Fruit fly (Drosophila melanogaster) whole organism, prepupa: ENCODE measurements around the gene nAChRalpha1.
A peak's percentile ranks its signal among the peaks of the same experiment; 100 is the strongest.

ENCODE experiments used
- CG10631 ChIP-seq: fragments of 200-800 bp; sonication (Bioruptor generic); optimal IDR thresholded peaks from 2 replicates; lab custom pipeline; 2016; ENCODE audit warnings: missing biosample characterization, missing genetic modification characterization
- CG10669 ChIP-seq: fragments of 200-800 bp; sonication (Bioruptor generic); optimal IDR thresholded peaks from 3 replicates; lab custom pipeline; 2018; ENCODE audit warnings: missing biosample characterization, mild to moderate bottlenecking, missing genetic modification characterization, moderate library complexity
- CG1621 ChIP-seq: fragments of 200-800 bp; sonication (Bioruptor generic); optimal IDR thresholded peaks from 3 replicates; lab custom pipeline; 2018; ENCODE audit warnings: missing biosample characterization, mild to moderate bottlenecking, missing genetic modification characterization
- CG31627 ChIP-seq: fragments of 200-800 bp; sonication (Bioruptor generic); optimal IDR thresholded peaks from 3 replicates; lab custom pipeline; 2016; ENCODE audit warnings: missing biosample characterization, missing genetic modification characterization
- CG7368 ChIP-seq: fragments of 200-800 bp; sonication (Bioruptor generic); optimal IDR thresholded peaks from 3 replicates; lab custom pipeline; 2016; ENCODE audit warnings: missing biosample characterization, missing genetic modification characterization
- CG8119 ChIP-seq: fragments of 200-800 bp; sonication (Bioruptor generic); IDR thresholded peaks from 3 replicates; pipeline ENCODE4 v1.3.6; 2022; ENCODE audit warnings: missing biosample characterization, missing genetic modification characterization
- CG9139 ChIP-seq: fragments of 200-800 bp; sonication (Bioruptor generic); optimal IDR thresholded peaks from 3 replicates; lab custom pipeline; 2017; ENCODE audit warnings: missing biosample characterization, mild to moderate bottlenecking, missing genetic modification characterization
- Ets96B ChIP-seq: fragments of 200-800 bp; optimal IDR thresholded peaks from 2 replicates; lab custom pipeline; 2019; ENCODE audit warnings: missing biosample characterization, mild to moderate bottlenecking, missing genetic modification characterization, moderate library complexity
- spab ChIP-seq: fragments of 200-800 bp; sonication (Bioruptor generic); optimal IDR thresholded peaks from 2 replicates; lab custom pipeline; 2017; ENCODE audit warnings: missing biosample characterization, mild to moderate bottlenecking, missing genetic modification characterization, missing genetic modification reagents

DNA sequence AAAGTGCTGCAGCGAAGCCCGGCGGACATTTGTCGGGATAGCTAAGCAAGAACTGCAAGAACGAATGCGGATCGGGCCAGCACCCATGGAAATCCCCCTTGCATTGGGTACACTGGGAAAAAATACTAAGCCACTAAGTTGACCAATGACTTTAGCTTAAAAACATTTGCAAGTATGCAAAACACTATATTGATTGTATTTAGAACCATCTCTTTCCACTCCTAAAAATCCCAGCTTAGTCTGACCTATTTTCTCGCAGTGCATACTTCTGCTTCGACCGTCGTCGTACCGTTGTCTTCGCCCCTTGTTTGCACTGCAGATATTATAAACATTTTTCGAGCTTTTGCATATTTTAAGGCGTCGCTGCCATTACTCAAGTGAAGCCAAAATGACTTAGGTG is 39.1 kb upstream of the nAChRalpha1 start:
- TF ChIP-seq CG10631 (GFP tag; lab: Kevin White, UChicago) = peak; percentile 45
- peak; percentile 30 for TF ChIP-seq CG7368 (GFP tag; lab: Kevin White, UChicago)
- peak; percentile 54 for TF ChIP-seq CG10669 (GFP tag; lab: Kevin White, UChicago)
- peak; percentile 52 for TF ChIP-seq CG31627 (GFP tag; lab: Kevin White, UChicago)
- TF ChIP-seq spab (GFP tag; lab: Kevin White, UChicago) = peak; percentile 50
- TF ChIP-seq CG1621 = peak; percentile 48
- peak; percentile 44; the same call in 1 of the 3 replicates for TF ChIP-seq CG8119 (GFP tag; lab: Robert Waterston, UW)
- TF ChIP-seq CG9139 (GFP tag; lab: Kevin White, UChicago) = no peak
- no peak for TF ChIP-seq Ets96B (tag; lab: Kevin White, UChicago)
